Fruit fly (Drosophila melanogaster): Measurements from ENCODE around the gene Tgt.

- TF ChIP-seq usp (GFP tag; optimal IDR thresholded peaks at IDR 0.05) (no peak), h (GFP tag; optimal IDR thresholded peaks at IDR 0.05) (no peak), OdsH (GFP tag; optimal IDR thresholded peaks at IDR 0.05) (no peak), Dif (GFP tag; optimal IDR thresholded peaks at IDR 0.05; ENCODE audit: partially characterized antibody) (no peak), woc (GFP tag; optimal IDR thresholded peaks at IDR 0.05) (no peak)
Measured at dm6 chr2L:1207432-1207831, 23.6 kb downstream of the Tgt start.
